Fruit fly (Drosophila melanogaster) whole organism, embryonic: ENCODE results near the gene Flad1.

Experiments used
- CG11398 ChIP-seq: fragments of 200-800 bp; sonication (Bioruptor generic); optimal IDR thresholded peaks from 2 replicates; lab custom pipeline; 2016; ENCODE audit warnings: missing biosample characterization, missing genetic modification characterization
- CG12391 ChIP-seq: fragments of 200-800 bp; sonication (Bioruptor generic); optimal IDR thresholded peaks from 3 replicates; lab custom pipeline; 2018; ENCODE audit warnings: missing biosample characterization, mild to moderate bottlenecking, missing genetic modification characterization, moderate library complexity
- CG13424 ChIP-seq: fragments of 200-800 bp; sonication (Bioruptor generic); optimal IDR thresholded peaks from 2 replicates; lab custom pipeline; 2019; ENCODE audit warnings: missing biosample characterization, mild to moderate bottlenecking, missing genetic modification characterization, moderate library complexity
- CG14965 ChIP-seq: fragments of 200-800 bp; sonication (Bioruptor generic); optimal IDR thresholded peaks from 2 replicates; lab custom pipeline; 2016; ENCODE audit warnings: missing biosample characterization, missing genetic modification characterization, borderline replicate concordance
- CG16779 ChIP-seq: fragments of 200-800 bp; sonication (Bioruptor generic); IDR thresholded peaks from 2 replicates; pipeline ENCODE4 v1.3.6; 2022; ENCODE audit warnings: missing biosample characterization, missing genetic modification characterization
- CG18476 ChIP-seq: fragments of 200-800 bp; sonication (Bioruptor generic); optimal IDR thresholded peaks from 2 replicates; lab custom pipeline; 2016; ENCODE audit warnings: missing biosample characterization, mild to moderate bottlenecking, missing genetic modification characterization
- CG2116 ChIP-seq: fragments of 200-800 bp; sonication (Bioruptor generic); optimal IDR thresholded peaks from 3 replicates; lab custom pipeline; 2018; ENCODE audit warnings: missing biosample characterization, mild to moderate bottlenecking, missing genetic modification characterization
- CG3995 ChIP-seq: fragments of 200-800 bp; sonication (Bioruptor generic); optimal IDR thresholded peaks from 3 replicates; lab custom pipeline; 2016; ENCODE audit warnings: missing biosample characterization, missing genetic modification characterization
- CG4328 ChIP-seq: fragments of 200-800 bp; sonication (Bioruptor generic); optimal IDR thresholded peaks from 3 replicates; lab custom pipeline; 2017; ENCODE audit warnings: missing biosample characterization, missing genetic modification reagents, missing genetic modification characterization
- CG4820 ChIP-seq: fragments of 200-800 bp; sonication (Bioruptor generic); optimal IDR thresholded peaks from 3 replicates; lab custom pipeline; 2016; ENCODE audit warnings: missing biosample characterization, missing genetic modification characterization
- CG6689 ChIP-seq: fragments of 200-800 bp; sonication (Bioruptor generic); IDR thresholded peaks from 2 replicates; pipeline ENCODE4 v1.3.6; 2022; ENCODE audit warnings: missing biosample characterization, missing genetic modification characterization
- CG6791 ChIP-seq: fragments of 200-800 bp; sonication (Bioruptor generic); IDR thresholded peaks from 3 replicates; pipeline ENCODE4 v1.3.6; 2022; ENCODE audit warnings: missing biosample characterization, missing genetic modification characterization; ENCODE audit not compliant: partially characterized antibody
- CG7745 ChIP-seq: fragments of 200-800 bp; sonication (Bioruptor generic); optimal IDR thresholded peaks from 2 replicates; lab custom pipeline; 2018; ENCODE audit warnings: missing biosample characterization, mild to moderate bottlenecking, missing genetic modification characterization, moderate library complexity
- CHES-1-like ChIP-seq: fragments of 200-800 bp; sonication (Bioruptor generic); optimal IDR thresholded peaks from 2 replicates; lab custom pipeline; 2016; ENCODE audit warnings: missing biosample characterization, missing genetic modification characterization
- D19B ChIP-seq: fragments of 200-800 bp; sonication (Bioruptor generic); optimal IDR thresholded peaks from 2 replicates; lab custom pipeline; 2017; ENCODE audit warnings: missing biosample characterization, mild to moderate bottlenecking, missing genetic modification characterization
- Dad ChIP-seq: fragments of 200-800 bp; sonication (Bioruptor generic); optimal IDR thresholded peaks from 3 replicates; lab custom pipeline; 2016; ENCODE audit warnings: missing biosample characterization, missing genetic modification characterization
- Deaf1 ChIP-seq: fragments of 200-800 bp; optimal IDR thresholded peaks from 3 replicates; lab custom pipeline; 2019; ENCODE audit warnings: missing biosample characterization, mild to moderate bottlenecking, missing genetic modification characterization, moderate library complexity
- Gug ChIP-seq: fragments of 200-800 bp; sonication (Bioruptor generic); IDR thresholded peaks from 4 replicates; pipeline ENCODE4 v1.3.6; 2022; ENCODE audit warnings: missing biosample characterization, missing genetic modification characterization
- HLH54F ChIP-seq: fragments of 200-800 bp; sonication (Bioruptor generic); optimal IDR thresholded peaks from 3 replicates; lab custom pipeline; 2016; ENCODE audit warnings: missing biosample characterization, missing genetic modification characterization
- NK7.1 ChIP-seq: fragments of 200-800 bp; sonication (Bioruptor generic); optimal IDR thresholded peaks from 3 replicates; lab custom pipeline; 2016; ENCODE audit warnings: missing biosample characterization, missing genetic modification characterization
- Nf-YC ChIP-seq: fragments of 200-800 bp; optimal IDR thresholded peaks from 3 replicates; lab custom pipeline; 2019; ENCODE audit warnings: missing biosample characterization, mild to moderate bottlenecking, missing genetic modification characterization, moderate library complexity
- Side ChIP-seq: fragments of 200-800 bp; sonication (Bioruptor generic); optimal IDR thresholded peaks from 2 replicates; lab custom pipeline; 2016; ENCODE audit warnings: missing biosample characterization, missing genetic modification characterization
- Ssrp ChIP-seq: fragments of 200-800 bp; sonication (Bioruptor generic); optimal IDR thresholded peaks from 2 replicates; lab custom pipeline; 2018; ENCODE audit warnings: missing biosample characterization, mild to moderate bottlenecking, missing genetic modification characterization, moderate library complexity
- TFAM ChIP-seq: fragments of 200-800 bp; sonication (Bioruptor generic); optimal IDR thresholded peaks from 2 replicates; lab custom pipeline; 2017; ENCODE audit warnings: missing biosample characterization, missing genetic modification characterization, inconsistent platforms
- Vsx1 ChIP-seq: fragments of 200-800 bp; sonication (Bioruptor generic); optimal IDR thresholded peaks from 2 replicates; lab custom pipeline; 2017; ENCODE audit warnings: missing biosample characterization, mild to moderate bottlenecking, missing genetic modification characterization, missing genetic modification reagents
- al ChIP-seq: fragments of 200-800 bp; sonication (Bioruptor generic); IDR thresholded peaks from 2 replicates; pipeline ENCODE4 v1.3.6; 2022; ENCODE audit warnings: missing biosample characterization, missing genetic modification characterization
- aop ChIP-seq: fragments of 200-800 bp; sonication (Bioruptor generic); IDR thresholded peaks from 2 replicates; pipeline ENCODE4 v1.3.6; 2022; ENCODE audit warnings: missing biosample characterization, missing genetic modification characterization
- bbx ChIP-seq: fragments of 200-800 bp; sonication (Bioruptor generic); IDR thresholded peaks from 2 replicates; pipeline ENCODE4 v1.3.6; 2022; ENCODE audit warnings: missing biosample characterization, missing genetic modification characterization; ENCODE audit not compliant: partially characterized antibody
- crp ChIP-seq, 2 experiments: fragments of 200-800 bp; sonication (Bioruptor generic); optimal IDR thresholded peaks; 2 replicates in 1 of 2; 3 replicates in 1 of 2; lab custom pipeline; 2017; ENCODE audit warnings: missing biosample characterization in 2 of 2, missing genetic modification characterization in 2 of 2, mild to moderate bottlenecking in 1 of 2, moderate library complexity in 1 of 2
- disco-r ChIP-seq: fragments of 200-800 bp; sonication (Bioruptor generic); optimal IDR thresholded peaks from 2 replicates; lab custom pipeline; 2016; ENCODE audit warnings: missing biosample characterization, missing genetic modification characterization
- dm ChIP-seq: fragments of 200-800 bp; sonication (Bioruptor generic); optimal IDR thresholded peaks from 3 replicates; lab custom pipeline; 2016; ENCODE audit warnings: missing biosample characterization, missing genetic modification characterization
- dmrt11E ChIP-seq: fragments of 200-800 bp; sonication (Bioruptor generic); optimal IDR thresholded peaks from 3 replicates; lab custom pipeline; 2018; ENCODE audit warnings: missing biosample characterization, mild to moderate bottlenecking, missing genetic modification characterization, moderate library complexity
- dmrt99B ChIP-seq: fragments of 200-800 bp; sonication (Bioruptor generic); optimal IDR thresholded peaks from 2 replicates; lab custom pipeline; 2018; ENCODE audit warnings: missing biosample characterization, mild to moderate bottlenecking, missing genetic modification characterization, moderate library complexity
- hb ChIP-seq: fragments of 200-800 bp; sonication (Bioruptor generic); IDR thresholded peaks from 3 replicates; pipeline ENCODE4 v1.3.6; 2022; ENCODE audit warnings: missing biosample characterization, missing genetic modification characterization; ENCODE audit not compliant: partially characterized antibody
- hkb ChIP-seq, 2 experiments: fragments of 200-800 bp in 1 of 2; fragments of >200 bp in 1 of 2; sonication (Bioruptor generic) in 1 of 2; IDR thresholded peaks in 1 of 2; optimal IDR thresholded peaks in 1 of 2; 2 replicates each; pipeline versions ENCODE4 v1.3.6 to Lab custom; 2017 to 2022; ENCODE audit warnings: missing biosample characterization in 1 of 2, missing genetic modification characterization in 1 of 2
- jumu ChIP-seq: fragments of 200-800 bp; sonication (Bioruptor generic); optimal IDR thresholded peaks from 3 replicates; lab custom pipeline; 2016; ENCODE audit warnings: missing biosample characterization, missing genetic modification characterization
- klu ChIP-seq: fragments of 200-800 bp; sonication (Bioruptor generic); IDR thresholded peaks from 2 replicates; pipeline ENCODE4 v1.3.6; 2022; ENCODE audit warnings: missing biosample characterization, missing genetic modification characterization
- lola ChIP-seq, 3 experiments: fragments of >200 bp in 2 of 3; fragments of 200-800 bp in 1 of 3; sonication (Bioruptor generic) in 1 of 3; optimal IDR thresholded peaks; 2 replicates each; lab custom pipeline; 2017 to 2019; ENCODE audit warnings: missing biosample characterization in 3 of 3, missing genetic modification characterization in 3 of 3, mild to moderate bottlenecking in 1 of 3, moderate library complexity in 1 of 3
- mld ChIP-seq: fragments of 200-800 bp; sonication (Bioruptor generic); IDR thresholded peaks from 3 replicates; pipeline ENCODE4 v1.3.6; 2022; ENCODE audit warnings: missing biosample characterization, missing genetic modification characterization; ENCODE audit not compliant: partially characterized antibody
- nau ChIP-seq: fragments of 200-800 bp; sonication (Bioruptor generic); optimal IDR thresholded peaks from 3 replicates; lab custom pipeline; 2017; ENCODE audit warnings: missing biosample characterization, mild to moderate bottlenecking, missing genetic modification characterization, missing genetic modification reagents
- p53 ChIP-seq: fragments of 200-800 bp; sonication (Bioruptor generic); optimal IDR thresholded peaks from 2 replicates; lab custom pipeline; 2016; ENCODE audit warnings: missing biosample characterization, missing genetic modification characterization
- ranshi ChIP-seq: fragments of 200-800 bp; sonication (Bioruptor generic); IDR thresholded peaks from 2 replicates; pipeline ENCODE4 v1.3.6; 2022; ENCODE audit warnings: missing biosample characterization, missing genetic modification characterization
- run ChIP-seq: fragments of 200-800 bp; sonication (Bioruptor generic); optimal IDR thresholded peaks from 3 replicates; lab custom pipeline; 2018; ENCODE audit warnings: missing biosample characterization, mild to moderate bottlenecking, missing genetic modification characterization
- sc ChIP-seq, 3 experiments: fragments of >200 bp in 2 of 3; fragments of 200-800 bp in 1 of 3; sonication (Bioruptor generic) in 1 of 3; optimal IDR thresholded peaks; 2 replicates in 2 of 3; 3 replicates in 1 of 3; lab custom pipeline; 2017; ENCODE audit warnings: mild to moderate bottlenecking in 1 of 3, missing biosample characterization in 1 of 3, missing genetic modification characterization in 1 of 3, missing genetic modification reagents in 1 of 3
- schlank ChIP-seq: fragments of 200-800 bp; sonication (Bioruptor generic); optimal IDR thresholded peaks from 2 replicates; lab custom pipeline; 2018; ENCODE audit warnings: missing biosample characterization, mild to moderate bottlenecking, missing genetic modification characterization
- ssp ChIP-seq: fragments of 200-800 bp; sonication (Bioruptor generic); IDR thresholded peaks from 2 replicates; pipeline ENCODE4 v1.3.6; 2022; ENCODE audit warnings: missing biosample characterization, missing genetic modification characterization
- vfl ChIP-seq: fragments of 200-800 bp; sonication (Bioruptor generic); optimal IDR thresholded peaks from 2 replicates; lab custom pipeline; 2016; ENCODE audit warnings: missing biosample characterization, missing genetic modification characterization

Gene Flad1

DNA sequence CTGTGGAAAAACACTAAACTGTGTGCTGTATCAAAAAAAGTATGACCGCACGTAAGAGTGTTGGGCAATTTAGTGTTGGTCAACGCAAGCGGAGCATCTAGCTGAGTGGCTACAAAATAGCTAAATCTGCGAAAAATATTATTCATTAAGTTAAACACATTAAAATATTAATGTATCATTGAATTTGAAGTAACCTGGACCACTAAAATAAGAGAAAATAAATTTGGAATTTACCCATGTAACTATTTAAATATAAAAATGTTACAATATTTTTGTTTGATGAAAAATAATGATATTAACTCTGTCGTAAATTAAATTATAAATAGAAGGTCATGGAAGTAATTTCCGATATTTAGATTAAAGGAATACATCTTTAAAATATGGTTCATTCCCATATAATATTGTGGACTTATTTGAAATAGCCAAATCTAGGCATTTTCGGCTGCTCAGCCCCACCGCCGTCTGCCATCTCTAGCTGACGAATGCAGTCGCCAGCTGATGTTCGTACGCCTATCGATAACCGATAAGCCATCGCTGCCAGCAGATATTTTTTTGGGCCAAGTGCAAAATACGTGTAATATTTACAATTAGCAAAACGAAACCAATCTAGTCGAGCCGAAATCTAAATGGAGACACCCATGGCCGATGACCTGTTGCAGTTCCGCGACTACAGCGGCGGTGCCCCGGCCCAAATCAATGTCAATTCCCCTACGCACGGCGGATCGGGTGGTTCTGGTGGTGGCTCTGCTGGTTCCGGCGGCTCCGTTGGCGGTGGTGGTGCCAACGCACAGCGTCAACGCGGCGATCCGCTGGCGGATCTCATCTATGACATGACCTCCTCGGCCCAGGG, 6.5 kb upstream of the Flad1 start, which contains the start of the genes Brms1 and CG4645 (continued):
- peak; percentile 12 for TF ChIP-seq D19B
- no peak for TF ChIP-seq jumu
- no peak for TF ChIP-seq Side (GFP tag; lab: Kevin White, UChicago)
- no peak for TF ChIP-seq mld
- no peak for TF ChIP-seq nau
- TF ChIP-seq HLH54F (GFP tag; lab: Kevin White, UChicago) = peak; percentile 56
- peak; percentile 43 for TF ChIP-seq dmrt11E (tag; lab: Kevin White, UChicago)
- TF ChIP-seq Nf-YC = peak; percentile 66
- TF ChIP-seq Vsx1 (GFP tag; lab: Kevin White, UChicago) = no peak
- no peak for TF ChIP-seq CG16779 (GFP tag; lab: Robert Waterston, UW)
- no peak for TF ChIP-seq hb (GFP tag; lab: Robert Waterston, UW)
- no peak for TF ChIP-seq NK7.1
- peak; percentile 44 for TF ChIP-seq CG2116 (GFP tag; lab: Kevin White, UChicago)
- TF ChIP-seq klu (GFP tag; lab: Robert Waterston, UW) = no peak
- TF ChIP-seq crp (GFP tag; optimal IDR thresholded peaks at IDR 0.05; lab: Kevin White, UChicago) = peak; percentile 30 to 85
- no peak for TF ChIP-seq CG18476 (GFP tag; lab: Kevin White, UChicago)
- TF ChIP-seq lola (GFP tag; optimal IDR thresholded peaks at IDR 0.05; lab: Kevin White, UChicago) = peak in 1 of 3 experiments; percentile 62
- TF ChIP-seq hkb (optimal IDR thresholded peaks at IDR 0.05; lab: Kevin White, UChicago) = no peak
- TF ChIP-seq hkb (GFP tag; IDR thresholded peaks at IDR 0.05; lab: Robert Waterston, UW) = no peak
- no peak for TF ChIP-seq Dad (GFP tag; lab: Kevin White, UChicago)
- TF ChIP-seq Ssrp = peak; percentile 34
- TF ChIP-seq CG7745 = no peak
- peak; percentile 51 for TF ChIP-seq dmrt99B
- TF ChIP-seq CG11398 = no peak
- no peak for TF ChIP-seq disco-r (GFP tag; lab: Kevin White, UChicago)
- no peak for TF ChIP-seq CHES-1-like
- TF ChIP-seq ranshi (GFP tag; lab: Robert Waterston, UW) = no peak; the same call in 1 of the 2 replicates
- TF ChIP-seq al (GFP tag; lab: Robert Waterston, UW) = no peak
- TF ChIP-seq TFAM (GFP tag; lab: Kevin White, UChicago) = no peak
- peak; percentile 69 for TF ChIP-seq CG12391 (tag; lab: Kevin White, UChicago)
- TF ChIP-seq CG4328 (GFP tag; lab: Kevin White, UChicago) = peak; percentile 63
- TF ChIP-seq Gug (GFP tag; lab: Robert Waterston, UW) = peak; percentile 65; the same call in 2 of the 4 replicates
- peak; percentile 38 for TF ChIP-seq CG4820 (GFP tag; lab: Kevin White, UChicago)
- peak; percentile 45 for TF ChIP-seq vfl (GFP tag; lab: Kevin White, UChicago)
- peak; percentile 2 for TF ChIP-seq CG3995 (GFP tag; lab: Kevin White, UChicago)
- TF ChIP-seq CG13424 (tag; lab: Kevin White, UChicago) = peak; percentile 61
- TF ChIP-seq Deaf1 (tag; lab: Kevin White, UChicago) = no peak
- TF ChIP-seq CG6689 (GFP tag; lab: Robert Waterston, UW) = peak; percentile 46
- no peak for TF ChIP-seq CG14965 (GFP tag; lab: Kevin White, UChicago)
- no peak for TF ChIP-seq schlank (tag; lab: Kevin White, UChicago)
- TF ChIP-seq p53 (GFP tag; lab: Kevin White, UChicago) = no peak
- no peak for TF ChIP-seq bbx (GFP tag; lab: Robert Waterston, UW)
- no peak for TF ChIP-seq sc (optimal IDR thresholded peaks at IDR 0.05; lab: Kevin White, UChicago)
- TF ChIP-seq sc (GFP tag; optimal IDR thresholded peaks at IDR 0.05; lab: Kevin White, UChicago) = no peak
- no peak for TF ChIP-seq run (tag; lab: Kevin White, UChicago)
- no peak; the same call in 2 of the 3 replicates for TF ChIP-seq CG6791 (GFP tag; lab: Robert Waterston, UW)
- TF ChIP-seq dm (GFP tag; lab: Kevin White, UChicago) = no peak
- peak; percentile 48; the same call in 1 of the 2 replicates for TF ChIP-seq ssp (GFP tag; lab: Robert Waterston, UW)
- TF ChIP-seq aop = no peak
